Fruit fly (Drosophila melanogaster) whole organism, wandering third instar larva: Measurements from ENCODE around the gene mtSSB.

ENCODE experiments used
- Abd-B ChIP-seq: fragments of >200 bp; optimal IDR thresholded peaks from 2 replicates; lab custom pipeline; 2017; ENCODE audit warnings: missing biosample characterization, missing genetic modification characterization
- CG32264 ChIP-seq: fragments of 200-800 bp; sonication (Bioruptor generic); optimal IDR thresholded peaks from 2 replicates; lab custom pipeline; 2016; ENCODE audit warnings: missing biosample characterization, missing genetic modification characterization
- CG9705 ChIP-seq: fragments of 200-800 bp; sonication (Bioruptor generic); optimal IDR thresholded peaks from 2 replicates; lab custom pipeline; 2018; ENCODE audit warnings: missing biosample characterization, mild to moderate bottlenecking, missing genetic modification characterization
- CrebA ChIP-seq: fragments of 200-800 bp; sonication (Bioruptor generic); optimal IDR thresholded peaks from 2 replicates; lab custom pipeline; 2016; ENCODE audit warnings: missing biosample characterization, mild to moderate bottlenecking, missing genetic modification characterization, borderline replicate concordance
- Dfd ChIP-seq: fragments of >200 bp; optimal IDR thresholded peaks from 2 replicates; lab custom pipeline; 2017; ENCODE audit warnings: missing biosample characterization, missing genetic modification characterization
- Dif ChIP-seq: fragments of 200-275, 200-300 bp; sonication (Bioruptor generic); optimal IDR thresholded peaks from 2 replicates; lab custom pipeline; 2018; ENCODE audit warnings: missing biosample characterization, missing genetic modification characterization; ENCODE audit not compliant: partially characterized antibody
- GATAd ChIP-seq: sonication (Bioruptor generic); optimal IDR thresholded peaks from 2 replicates; lab custom pipeline; 2016; ENCODE audit warnings: missing biosample characterization, missing genetic modification characterization
- HLH106 ChIP-seq: fragments of 200-800 bp; optimal IDR thresholded peaks from 3 replicates; lab custom pipeline; 2019; ENCODE audit warnings: missing biosample characterization, mild to moderate bottlenecking, missing genetic modification characterization, moderate library complexity
- Hnf4 ChIP-seq: fragments of 200-800 bp; sonication (Bioruptor generic); optimal IDR thresholded peaks from 2 replicates; lab custom pipeline; 2016; ENCODE audit warnings: missing biosample characterization, mild to moderate bottlenecking, missing genetic modification characterization
- Hr78 ChIP-seq: fragments of >200 bp; optimal IDR thresholded peaks from 2 replicates; lab custom pipeline; 2017; ENCODE audit warnings: missing biosample characterization, missing genetic modification characterization
- Hr83 ChIP-seq: fragments of 200-300 bp; sonication (Bioruptor generic); optimal IDR thresholded peaks from 2 replicates; lab custom pipeline; 2016; ENCODE audit warnings: missing biosample characterization, mild to moderate bottlenecking, missing genetic modification characterization, moderate library complexity; ENCODE audit not compliant: poor library complexity, severe bottlenecking
- Jra ChIP-seq: sonication (Bioruptor generic); optimal IDR thresholded peaks from 2 replicates; lab custom pipeline; 2016; ENCODE audit warnings: missing biosample characterization, missing genetic modification characterization
- Mio ChIP-seq: sonication (Bioruptor generic); optimal IDR thresholded peaks from 2 replicates; lab custom pipeline; 2016; ENCODE audit warnings: missing biosample characterization, missing genetic modification characterization
- Myc ChIP-seq: fragments of >200 bp; optimal IDR thresholded peaks from 2 replicates; lab custom pipeline; 2017
- N ChIP-seq: fragments of >200 bp; optimal IDR thresholded peaks from 2 replicates; lab custom pipeline; 2018; ENCODE audit warnings: missing biosample characterization, missing external identifiers, missing genetic modification characterization
- OdsH ChIP-seq: fragments of 200-800 bp; sonication (Bioruptor generic); optimal IDR thresholded peaks from 2 replicates; lab custom pipeline; 2016; ENCODE audit warnings: missing biosample characterization, mild to moderate bottlenecking, missing genetic modification characterization
- Rel ChIP-seq, 2 experiments: fragments of 200-800 bp; sonication (Bioruptor generic) in 1 of 2; optimal IDR thresholded peaks; 2 replicates in 1 of 2; 3 replicates in 1 of 2; lab custom pipeline; 2016 to 2019; ENCODE audit warnings: mild to moderate bottlenecking in 2 of 2, missing biosample characterization in 2 of 2, missing genetic modification characterization in 2 of 2, moderate library complexity in 1 of 2
- Sp1 ChIP-seq: fragments of 200-800 bp; sonication (Bioruptor generic); optimal IDR thresholded peaks from 3 replicates; lab custom pipeline; 2019; ENCODE audit warnings: missing biosample characterization, mild to moderate bottlenecking, missing genetic modification characterization, moderate library complexity
- Vsx2 ChIP-seq: fragments of 200-300, 225-300 bp; sonication (Bioruptor generic); optimal IDR thresholded peaks from 2 replicates; lab custom pipeline; 2018; ENCODE audit warnings: missing biosample characterization, missing genetic modification characterization; ENCODE audit not compliant: partially characterized antibody
- br ChIP-seq: fragments of 200-800 bp; sonication (Bioruptor generic); optimal IDR thresholded peaks from 2 replicates; lab custom pipeline; 2016; ENCODE audit warnings: missing biosample characterization, missing genetic modification characterization
- brk ChIP-seq: fragments of 200-800 bp; sonication (Bioruptor generic); optimal IDR thresholded peaks from 2 replicates; lab custom pipeline; 2016; ENCODE audit warnings: missing biosample characterization, mild to moderate bottlenecking, missing genetic modification characterization
- dl ChIP-seq, 2 experiments: fragments of 175-275, 200-275 bp in 1 of 2; fragments of 200-275 bp in 1 of 2; sonication (Bioruptor generic); optimal IDR thresholded peaks; lab custom pipeline; 2018; ENCODE audit warnings: mild to moderate bottlenecking in 2 of 2, missing biosample characterization in 2 of 2, missing genetic modification characterization in 2 of 2, moderate library complexity in 2 of 2; ENCODE audit not compliant: partially characterized antibody in 2 of 2, insufficient read depth in 1 of 2
- dmrt93B ChIP-seq: fragments of 200-800 bp; sonication (Bioruptor generic); optimal IDR thresholded peaks from 2 replicates; lab custom pipeline; 2018; ENCODE audit warnings: missing biosample characterization, mild to moderate bottlenecking, missing genetic modification characterization
- dsf ChIP-seq: sonication (Bioruptor generic); optimal IDR thresholded peaks from 2 replicates; lab custom pipeline; 2016; ENCODE audit warnings: missing biosample characterization, missing genetic modification characterization, borderline replicate concordance
- ey ChIP-seq: fragments of 200-800 bp; sonication (Bioruptor generic); optimal IDR thresholded peaks from 2 replicates; lab custom pipeline; 2016; ENCODE audit warnings: missing biosample characterization, missing genetic modification characterization
- foxo ChIP-seq, 2 experiments: fragments of 200-800 bp; sonication (Bioruptor generic); optimal IDR thresholded peaks; 2 replicates in 1 of 2; 3 replicates in 1 of 2; lab custom pipeline; 2016 to 2017; ENCODE audit warnings: missing biosample characterization in 2 of 2, missing genetic modification characterization in 2 of 2
- fru ChIP-seq: fragments of 200-800 bp; sonication (Bioruptor generic); optimal IDR thresholded peaks from 3 replicates; lab custom pipeline; 2016; ENCODE audit warnings: missing biosample characterization, mild to moderate bottlenecking, missing genetic modification characterization
- h ChIP-seq: fragments of 200-800 bp; sonication (Bioruptor generic); optimal IDR thresholded peaks from 3 replicates; lab custom pipeline; 2016; ENCODE audit warnings: missing biosample characterization, mild to moderate bottlenecking, missing genetic modification characterization
- jim ChIP-seq: fragments of 175-275, 200-325 bp; sonication (Bioruptor generic); optimal IDR thresholded peaks from 2 replicates; lab custom pipeline; 2016; ENCODE audit warnings: missing biosample characterization, mild to moderate bottlenecking, missing genetic modification characterization
- lola ChIP-seq: fragments of >200 bp; optimal IDR thresholded peaks from 2 replicates; lab custom pipeline; 2017; ENCODE audit warnings: missing biosample characterization, missing genetic modification characterization
- pan ChIP-seq: fragments of >200 bp; optimal IDR thresholded peaks from 2 replicates; lab custom pipeline; 2017
- psq ChIP-seq: fragments of 200-800 bp; sonication (Bioruptor generic); optimal IDR thresholded peaks from 3 replicates; lab custom pipeline; 2017; ENCODE audit warnings: missing biosample characterization, mild to moderate bottlenecking, missing genetic modification characterization, moderate library complexity
- rgr ChIP-seq: fragments of 200-800 bp; sonication (Bioruptor generic); optimal IDR thresholded peaks from 3 replicates; lab custom pipeline; 2016; ENCODE audit warnings: missing biosample characterization, mild to moderate bottlenecking, missing genetic modification characterization
- sage ChIP-seq: fragments of 200-800 bp; sonication (Bioruptor generic); optimal IDR thresholded peaks from 2 replicates; lab custom pipeline; 2016; ENCODE audit warnings: missing biosample characterization, mild to moderate bottlenecking, missing genetic modification characterization
- sv ChIP-seq: fragments of 200-800 bp; sonication (Bioruptor generic); optimal IDR thresholded peaks from 3 replicates; lab custom pipeline; 2016; ENCODE audit warnings: missing biosample characterization, missing genetic modification characterization
- tai ChIP-seq: sonication (Bioruptor generic); optimal IDR thresholded peaks from 2 replicates; lab custom pipeline; 2016; ENCODE audit warnings: missing biosample characterization, missing genetic modification characterization
- usp ChIP-seq: fragments of >200 bp; optimal IDR thresholded peaks from 2 replicates; lab custom pipeline; 2017; ENCODE audit warnings: missing biosample characterization, missing genetic modification characterization
- woc ChIP-seq: sonication (Bioruptor generic); optimal IDR thresholded peaks from 2 replicates; lab custom pipeline; 2016; ENCODE audit warnings: missing biosample characterization, mild to moderate bottlenecking, missing genetic modification characterization

The mtSSB gene

DNA sequence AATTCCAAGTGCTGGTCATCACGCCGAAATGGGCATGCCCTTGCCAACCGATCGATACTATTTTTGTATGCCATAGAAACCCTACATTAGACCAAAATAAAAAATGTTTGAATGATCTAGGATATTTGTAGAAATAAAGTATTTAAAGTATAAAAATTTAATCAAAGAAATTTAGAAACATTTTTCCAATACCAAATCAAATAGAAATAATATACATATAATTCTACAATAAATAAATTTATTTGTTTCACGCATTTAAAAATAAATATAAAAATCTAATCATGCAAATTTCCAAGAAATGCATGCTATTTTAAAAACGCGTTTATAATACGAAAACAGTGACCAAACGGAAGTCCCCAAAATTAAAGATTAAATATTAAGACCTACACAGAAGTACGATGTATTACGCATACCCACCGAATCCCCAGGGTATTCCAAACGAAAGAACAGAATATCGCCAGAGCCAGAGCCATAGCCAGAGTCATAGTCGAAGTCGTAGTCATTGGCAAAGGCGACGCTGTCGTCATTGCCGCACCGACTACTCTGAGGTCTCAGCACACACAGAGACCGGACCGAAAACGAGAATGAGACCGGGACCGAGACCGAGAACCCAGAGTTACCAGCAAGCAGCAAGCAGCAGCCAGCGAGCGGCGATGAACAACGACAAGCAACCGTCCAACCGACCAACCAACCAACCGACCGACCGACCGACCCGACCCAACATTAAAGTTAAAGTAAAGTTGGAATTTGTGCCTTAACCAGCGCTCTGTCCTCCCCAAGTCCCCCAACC is 4.1 kb upstream of the mtSSB start:
- TF ChIP-seq N (GFP tag; lab: Kevin White, UChicago) (no peak), dsf (GFP tag; lab: Kevin White, UChicago) (no peak), ey (GFP tag; lab: Kevin White, UChicago) (peak; percentile 14), h (GFP tag; lab: Kevin White, UChicago) (peak; percentile 14), rgr (GFP tag; lab: Kevin White, UChicago) (peak; percentile 37), br (GFP tag; lab: Kevin White, UChicago) (peak; percentile 19), Hnf4 (GFP tag; lab: Kevin White, UChicago) (peak; percentile 48), psq (GFP tag; lab: Kevin White, UChicago) (peak; percentile 5), Sp1 (peak; percentile 64), Mio (no peak), foxo (GFP tag; optimal IDR thresholded peaks at IDR 0.05; lab: Kevin White, UChicago) (peak in 1 of 2 experiments; percentile 58), OdsH (peak; percentile 60), dl (GFP tag; optimal IDR thresholded peaks at IDR 0.05; lab: Kevin White, UChicago; ENCODE audit: insufficient read depth in 1 of 2, partially characterized antibody in 2 of 2) (no peak), Rel (GFP tag; optimal IDR thresholded peaks at IDR 0.05; lab: Kevin White, UChicago) (no peak), Rel (tag; optimal IDR thresholded peaks at IDR 0.05; lab: Kevin White, UChicago) (no peak), fru (GFP tag; lab: Kevin White, UChicago) (peak; percentile 39), CrebA (GFP tag; lab: Kevin White, UChicago) (no peak), Dif (no peak), sv (GFP tag; lab: Kevin White, UChicago) (no peak), Hr83 (no peak), CG9705 (GFP tag; lab: Kevin White, UChicago) (no peak), usp (GFP tag; lab: Kevin White, UChicago) (no peak), dmrt93B (GFP tag; lab: Kevin White, UChicago) (peak; percentile 47), lola (GFP tag; lab: Kevin White, UChicago) (no peak), Abd-B (GFP tag; lab: Kevin White, UChicago) (no peak), Dfd (GFP tag; lab: Kevin White, UChicago) (no peak), HLH106 (tag; lab: Kevin White, UChicago) (peak; percentile 54), tai (GFP tag; lab: Kevin White, UChicago) (no peak), Hr78 (GFP tag; lab: Kevin White, UChicago) (no peak), brk (no peak), GATAd (no peak), Jra (GFP tag; lab: Kevin White, UChicago) (no peak), CG32264 (GFP tag; lab: Kevin White, UChicago) (no peak), Vsx2 (GFP tag; lab: Kevin White, UChicago) (no peak), jim (GFP tag; lab: Kevin White, UChicago) (peak; percentile 33), Myc (lab: Kevin White, UChicago) (no peak), sage (no peak), pan (lab: Kevin White, UChicago) (no peak), woc (GFP tag; lab: Kevin White, UChicago) (peak; percentile 61)

DNA sequence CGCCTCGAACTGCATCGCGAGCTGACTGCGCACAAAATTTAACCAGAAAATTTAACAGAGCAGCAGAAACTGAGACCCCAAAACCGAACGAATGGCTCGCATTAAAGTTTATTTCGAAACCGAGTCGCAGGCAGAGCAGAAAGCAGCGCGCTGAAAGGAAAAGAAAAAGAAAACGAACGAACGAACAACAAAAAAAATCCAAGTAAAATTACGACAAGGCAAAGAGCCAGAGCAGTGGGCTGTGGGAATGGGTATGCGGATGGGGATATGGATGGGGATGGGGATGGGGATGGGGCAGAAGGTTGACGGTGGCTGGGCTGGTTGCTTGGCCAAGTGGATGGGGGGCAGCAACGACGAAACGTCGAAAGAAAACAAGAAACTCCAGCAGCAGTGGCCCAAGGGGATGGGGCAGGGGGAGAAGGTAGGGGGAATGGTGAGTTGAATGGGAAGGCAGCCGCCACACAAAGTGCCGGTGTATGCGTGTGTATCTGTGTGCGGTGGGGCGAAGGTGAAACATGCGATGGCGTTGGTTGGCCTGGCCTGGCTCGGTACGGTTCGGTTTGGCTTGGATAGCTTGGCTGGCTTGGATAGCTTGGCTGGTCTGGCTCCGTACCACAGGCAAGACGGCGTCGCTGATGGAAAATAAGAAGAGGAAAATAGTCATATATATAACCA is 3.2 kb upstream of the mtSSB start:
- TF ChIP-seq dl (GFP tag; optimal IDR thresholded peaks at IDR 0.05; lab: Kevin White, UChicago; ENCODE audit: insufficient read depth in 1 of 2, partially characterized antibody in 2 of 2) (peak; percentile 12 to 54), Sp1 (peak; percentile 78), OdsH (no peak), Myc (lab: Kevin White, UChicago) (no peak), Abd-B (GFP tag; lab: Kevin White, UChicago) (no peak), h (GFP tag; lab: Kevin White, UChicago) (no peak), Hnf4 (GFP tag; lab: Kevin White, UChicago) (peak; percentile 22), Rel (GFP tag; optimal IDR thresholded peaks at IDR 0.05; lab: Kevin White, UChicago) (peak; percentile 76), Rel (tag; optimal IDR thresholded peaks at IDR 0.05; lab: Kevin White, UChicago) (peak; percentile 77), Jra (GFP tag; lab: Kevin White, UChicago) (no peak), pan (lab: Kevin White, UChicago) (no peak), Dif (peak; percentile 55), rgr (GFP tag; lab: Kevin White, UChicago) (peak; percentile 34), ey (GFP tag; lab: Kevin White, UChicago) (peak; percentile 2), foxo (GFP tag; optimal IDR thresholded peaks at IDR 0.05; lab: Kevin White, UChicago) (peak in 1 of 2 experiments; percentile 56), CG9705 (GFP tag; lab: Kevin White, UChicago) (no peak), jim (GFP tag; lab: Kevin White, UChicago) (peak; percentile 81), brk (peak; percentile 69), br (GFP tag; lab: Kevin White, UChicago) (peak; percentile 53), sage (peak; percentile 59), CrebA (GFP tag; lab: Kevin White, UChicago) (peak; percentile 94), dmrt93B (GFP tag; lab: Kevin White, UChicago) (peak; percentile 14), HLH106 (tag; lab: Kevin White, UChicago) (peak; percentile 36), Hr78 (GFP tag; lab: Kevin White, UChicago) (no peak), psq (GFP tag; lab: Kevin White, UChicago) (peak; percentile 90), Mio (no peak), GATAd (no peak), Hr83 (no peak), Vsx2 (GFP tag; lab: Kevin White, UChicago) (peak; percentile 86)
